Fruit fly (Drosophila melanogaster) whole organism, embryonic: ENCODE results near the gene Lipt2.

ENCODE experiments used
- Abd-B ChIP-seq: fragments of 200-800 bp; sonication (Bioruptor generic); optimal IDR thresholded peaks from 2 replicates; lab custom pipeline; 2018; ENCODE audit warnings: missing biosample characterization, mild to moderate bottlenecking, missing genetic modification characterization, moderate library complexity
- BEAF-32 ChIP-seq: fragments of 200-800 bp; sonication (Bioruptor generic); optimal IDR thresholded peaks from 3 replicates; lab custom pipeline; 2017; ENCODE audit warnings: missing biosample characterization, missing genetic modification characterization, mild to moderate bottlenecking, moderate library complexity, missing genetic modification reagents
- CG10147 ChIP-seq: fragments of 200-800 bp; sonication (Bioruptor generic); optimal IDR thresholded peaks from 2 replicates; lab custom pipeline; 2019; ENCODE audit warnings: missing biosample characterization, mild to moderate bottlenecking, missing genetic modification characterization, moderate library complexity
- CG10209 ChIP-seq: fragments of 200-800 bp; sonication (Bioruptor generic); optimal IDR thresholded peaks from 3 replicates; lab custom pipeline; 2017; ENCODE audit warnings: missing biosample characterization, mild to moderate bottlenecking, missing genetic modification characterization, missing genetic modification reagents
- CG12391 ChIP-seq: fragments of 200-800 bp; sonication (Bioruptor generic); optimal IDR thresholded peaks from 3 replicates; lab custom pipeline; 2018; ENCODE audit warnings: missing biosample characterization, mild to moderate bottlenecking, missing genetic modification characterization, moderate library complexity
- CG12659 ChIP-seq: fragments of 200-800 bp; sonication (Bioruptor generic); optimal IDR thresholded peaks from 3 replicates; lab custom pipeline; 2017; ENCODE audit warnings: mild to moderate bottlenecking, missing biosample characterization, missing genetic modification reagents, missing genetic modification characterization
- CG14441 ChIP-seq: fragments of 200-800 bp; sonication (Bioruptor generic); IDR thresholded peaks from 2 replicates; pipeline ENCODE4 v1.3.6; 2022; ENCODE audit warnings: missing biosample characterization, missing genetic modification characterization
- CG14860 ChIP-seq: fragments of 200-800 bp; sonication (Bioruptor generic); IDR thresholded peaks from 3 replicates; pipeline ENCODE4 v1.3.6; 2022; ENCODE audit warnings: missing biosample characterization, missing genetic modification characterization; ENCODE audit not compliant: partially characterized antibody
- CG15601 ChIP-seq: fragments of 200-800 bp; sonication (Bioruptor generic); optimal IDR thresholded peaks from 3 replicates; lab custom pipeline; 2019; ENCODE audit warnings: missing biosample characterization, mild to moderate bottlenecking, missing genetic modification characterization, moderate library complexity
- CG1602 ChIP-seq: fragments of 200-800 bp; sonication (Bioruptor generic); optimal IDR thresholded peaks from 3 replicates; lab custom pipeline; 2016; ENCODE audit warnings: missing biosample characterization, missing genetic modification characterization
- CG16813 ChIP-seq: fragments of 200-800 bp; sonication (Bioruptor generic); IDR thresholded peaks from 3 replicates; pipeline ENCODE4 v1.3.6; 2022; ENCODE audit warnings: missing biosample characterization, missing genetic modification characterization; ENCODE audit not compliant: partially characterized antibody
- CG16815 ChIP-seq: fragments of 200-800 bp; sonication (Bioruptor generic); optimal IDR thresholded peaks from 3 replicates; lab custom pipeline; 2017; ENCODE audit warnings: missing biosample characterization, mild to moderate bottlenecking, missing genetic modification characterization
- CG17802 ChIP-seq: fragments of 200-800 bp; sonication (Bioruptor generic); optimal IDR thresholded peaks from 2 replicates; lab custom pipeline; 2018; ENCODE audit warnings: missing biosample characterization, mild to moderate bottlenecking, missing genetic modification characterization, moderate library complexity
- CG2199 ChIP-seq: fragments of 200-800 bp; sonication (Bioruptor generic); IDR thresholded peaks from 3 replicates; pipeline ENCODE4 v1.3.6; 2022; ENCODE audit warnings: missing biosample characterization, missing genetic modification characterization
- CG30403 ChIP-seq: fragments of 200-800 bp; sonication (Bioruptor generic); optimal IDR thresholded peaks from 3 replicates; lab custom pipeline; 2016; ENCODE audit warnings: missing biosample characterization, missing genetic modification characterization
- CG42726 ChIP-seq: fragments of 200-800 bp; sonication (Bioruptor generic); IDR thresholded peaks from 2 replicates; pipeline ENCODE4 v1.3.6; 2022; ENCODE audit warnings: missing biosample characterization, missing genetic modification characterization; ENCODE audit not compliant: partially characterized antibody
- CG7357 ChIP-seq: fragments of 200-800 bp; sonication (Bioruptor generic); IDR thresholded peaks from 3 replicates; pipeline ENCODE4 v1.3.6; 2022; ENCODE audit warnings: missing biosample characterization, missing genetic modification characterization
- CG7839 ChIP-seq: fragments of 200-800 bp; sonication (Bioruptor generic); optimal IDR thresholded peaks from 3 replicates; lab custom pipeline; 2018; ENCODE audit warnings: missing biosample characterization, mild to moderate bottlenecking, missing genetic modification characterization, moderate library complexity
- CG7987 ChIP-seq: fragments of 200-800 bp; sonication (Bioruptor generic); optimal IDR thresholded peaks from 2 replicates; lab custom pipeline; 2018; ENCODE audit warnings: missing biosample characterization, mild to moderate bottlenecking, missing genetic modification characterization, moderate library complexity
- CG8281 ChIP-seq: fragments of 200-800 bp; sonication (Bioruptor generic); optimal IDR thresholded peaks from 2 replicates; lab custom pipeline; 2018; ENCODE audit warnings: missing biosample characterization, mild to moderate bottlenecking, missing genetic modification characterization, moderate library complexity
- CG8359 ChIP-seq: fragments of 200-800 bp; sonication (Bioruptor generic); optimal IDR thresholded peaks from 2 replicates; lab custom pipeline; 2017; ENCODE audit warnings: missing biosample characterization, mild to moderate bottlenecking, missing genetic modification characterization, borderline replicate concordance
- CG8924 ChIP-seq: fragments of 200-800 bp; optimal IDR thresholded peaks from 3 replicates; lab custom pipeline; 2019; ENCODE audit warnings: missing biosample characterization, mild to moderate bottlenecking, missing genetic modification characterization, moderate library complexity
- CG8944 ChIP-seq: fragments of 200-800 bp; sonication (Bioruptor generic); optimal IDR thresholded peaks from 3 replicates; lab custom pipeline; 2016; ENCODE audit warnings: missing biosample characterization, missing genetic modification characterization
- CG9215 ChIP-seq: fragments of 200-800 bp; sonication (Bioruptor generic); IDR thresholded peaks from 2 replicates; pipeline ENCODE4 v1.3.6; 2022; ENCODE audit warnings: missing biosample characterization, missing genetic modification characterization
- CG9817 ChIP-seq: fragments of 200-800 bp; sonication (Bioruptor generic); optimal IDR thresholded peaks from 2 replicates; lab custom pipeline; 2018; ENCODE audit warnings: missing biosample characterization, mild to moderate bottlenecking, missing genetic modification characterization, moderate library complexity
- CoRest ChIP-seq: fragments of 200-800 bp; sonication (Bioruptor generic); optimal IDR thresholded peaks from 3 replicates; lab custom pipeline; 2018; ENCODE audit warnings: missing biosample characterization, mild to moderate bottlenecking, missing genetic modification characterization, moderate library complexity
- Dad ChIP-seq: fragments of 200-800 bp; sonication (Bioruptor generic); optimal IDR thresholded peaks from 3 replicates; lab custom pipeline; 2016; ENCODE audit warnings: missing biosample characterization, missing genetic modification characterization
- Drgx ChIP-seq: fragments of 200-800 bp; sonication (Bioruptor generic); IDR thresholded peaks from 2 replicates; pipeline ENCODE4 v1.3.6; 2022; ENCODE audit warnings: missing biosample characterization, missing genetic modification characterization
- Ets65A ChIP-seq: fragments of 200-800 bp; sonication (Bioruptor generic); peaks from one replicate; lab custom pipeline; 2016; ENCODE audit warnings: missing biosample characterization, missing genetic modification characterization
- HLH3B ChIP-seq: fragments of 200-800 bp; sonication (Bioruptor generic); IDR thresholded peaks from 2 replicates; pipeline ENCODE4 v1.3.6; 2022; ENCODE audit warnings: missing biosample characterization, missing genetic modification characterization
- Med ChIP-seq: fragments of 200-800 bp; sonication (Bioruptor generic); peaks from one replicate; lab custom pipeline; 2016; ENCODE audit warnings: missing biosample characterization, missing genetic modification characterization, mild to moderate bottlenecking, inconsistent platforms, moderate library complexity
- Oaz ChIP-seq: fragments of 200-800 bp; sonication (Bioruptor generic); IDR thresholded peaks from 2 replicates; pipeline ENCODE4 v1.3.6; 2022; ENCODE audit warnings: missing biosample characterization, missing genetic modification characterization
- Rfx ChIP-seq: fragments of 200-800 bp; sonication (Bioruptor generic); IDR thresholded peaks from 2 replicates; pipeline ENCODE4 v1.3.6; 2022; ENCODE audit warnings: missing biosample characterization, missing genetic modification characterization
- Sin3A ChIP-seq: fragments of >200 bp; optimal IDR thresholded peaks from 2 replicates; lab custom pipeline; 2018
- Sry-β ChIP-seq: fragments of 200-800 bp; sonication (Bioruptor generic); optimal IDR thresholded peaks from 2 replicates; lab custom pipeline; 2018; ENCODE audit warnings: missing biosample characterization, mild to moderate bottlenecking, missing genetic modification characterization, moderate library complexity
- TFAM ChIP-seq: fragments of 200-800 bp; sonication (Bioruptor generic); optimal IDR thresholded peaks from 2 replicates; lab custom pipeline; 2017; ENCODE audit warnings: missing biosample characterization, missing genetic modification characterization, inconsistent platforms
- ci ChIP-seq: fragments of 200-800 bp; sonication (Bioruptor generic); IDR thresholded peaks from 3 replicates; pipeline ENCODE4 v1.3.6; 2022; ENCODE audit warnings: missing biosample characterization, missing genetic modification characterization
- crp ChIP-seq, 2 experiments: fragments of 200-800 bp; sonication (Bioruptor generic); optimal IDR thresholded peaks; 2 replicates in 1 of 2; 3 replicates in 1 of 2; lab custom pipeline; 2017; ENCODE audit warnings: missing biosample characterization in 2 of 2, missing genetic modification characterization in 2 of 2, mild to moderate bottlenecking in 1 of 2, moderate library complexity in 1 of 2
- ftz-f1 ChIP-seq: fragments of 200-800 bp; sonication (Bioruptor generic); optimal IDR thresholded peaks from 2 replicates; lab custom pipeline; 2016; ENCODE audit warnings: missing biosample characterization, missing genetic modification characterization
- ham ChIP-seq: fragments of 200-800 bp; sonication (Bioruptor generic); IDR thresholded peaks from 2 replicates; pipeline ENCODE4 v1.3.6; 2022; ENCODE audit warnings: missing biosample characterization, missing genetic modification characterization
- hbn ChIP-seq: fragments of 200-800 bp; sonication (Bioruptor generic); IDR thresholded peaks from 2 replicates; pipeline ENCODE4 v1.3.6; 2022; ENCODE audit warnings: missing biosample characterization, missing genetic modification characterization; ENCODE audit not compliant: partially characterized antibody
- pfk ChIP-seq: fragments of 200-800 bp; sonication (Bioruptor generic); optimal IDR thresholded peaks from 2 replicates; lab custom pipeline; 2018; ENCODE audit warnings: missing biosample characterization, mild to moderate bottlenecking, missing genetic modification characterization, moderate library complexity
- prd ChIP-seq, 3 experiments: fragments of >200 bp in 2 of 3; fragments of 200-800 bp in 1 of 3; sonication (Bioruptor generic) in 1 of 3; optimal IDR thresholded peaks in 2 of 3; IDR thresholded peaks in 1 of 3; 2 replicates in 2 of 3; 3 replicates in 1 of 3; pipeline versions ENCODE4 v1.3.6 to Lab custom; 2017 to 2022; ENCODE audit warnings: missing biosample characterization in 1 of 3, missing genetic modification characterization in 1 of 3
- sens ChIP-seq: fragments of 200-800 bp; sonication (Bioruptor generic); peaks from one replicate; lab custom pipeline; 2016; ENCODE audit warnings: missing biosample characterization, missing genetic modification characterization
- sug ChIP-seq: fragments of 200-800 bp; optimal IDR thresholded peaks from 2 replicates; lab custom pipeline; 2019; ENCODE audit warnings: missing biosample characterization, mild to moderate bottlenecking, missing genetic modification characterization, moderate library complexity
- tx ChIP-seq: fragments of 200-800 bp; sonication (Bioruptor generic); optimal IDR thresholded peaks from 2 replicates; lab custom pipeline; 2016; ENCODE audit warnings: missing biosample characterization, missing genetic modification characterization
- unc-4 ChIP-seq: fragments of 200-800 bp; sonication (Bioruptor generic); IDR thresholded peaks from 2 replicates; pipeline ENCODE4 v1.3.6; 2022; ENCODE audit warnings: missing biosample characterization, missing genetic modification characterization; ENCODE audit not compliant: partially characterized antibody

Lipt2 gene

dm6 chr3R:4399810-4400496, 37.2 kb downstream of the Lipt2 start (continued):
- TF ChIP-seq CG8281 (tag; lab: Kevin White, UChicago), result no peak
- peak; percentile 14 for TF ChIP-seq Sry-β (GFP tag; lab: Kevin White, UChicago)
- TF ChIP-seq hbn (GFP tag; lab: Robert Waterston, UW), result 0 out of 2 replicates have a peak, but pooled peaks have one; percentile 46
- no peak for TF ChIP-seq Drgx
- TF ChIP-seq BEAF-32, result peak; percentile 55
- TF ChIP-seq sens (GFP tag; lab: Kevin White, UChicago), result peak; percentile 49
- TF ChIP-seq CG9817 (tag; lab: Kevin White, UChicago), result peak; percentile 5
- no peak for TF ChIP-seq CG2199 (GFP tag; lab: Robert Waterston, UW)
- TF ChIP-seq CG8359 (GFP tag; lab: Kevin White, UChicago), result no peak
- TF ChIP-seq Dad (GFP tag; lab: Kevin White, UChicago), result no peak
- peak; percentile 20 for TF ChIP-seq CG10147 (GFP tag; lab: Kevin White, UChicago)
- peak; percentile 7; the same call in 1 of the 2 replicates for TF ChIP-seq HLH3B (GFP tag; lab: Robert Waterston, UW)
- peak; percentile 44 for TF ChIP-seq CG30403 (GFP tag; lab: Kevin White, UChicago)
- peak; percentile 8 for TF ChIP-seq pfk (GFP tag; lab: Kevin White, UChicago)
- peak; percentile 45 for TF ChIP-seq CG7839
- TF ChIP-seq CG7987 (GFP tag; lab: Kevin White, UChicago), result no peak
- no peak for TF ChIP-seq CG14441
- no peak for TF ChIP-seq ftz-f1
- TF ChIP-seq prd (optimal IDR thresholded peaks at IDR 0.05; lab: Kevin White, UChicago), result no peak
- TF ChIP-seq prd (GFP tag; IDR thresholded peaks at IDR 0.05; lab: Robert Waterston, UW), result peak; percentile 48; the same call in 2 of the 3 replicates
- TF ChIP-seq Med (GFP tag; lab: Kevin White, UChicago), result peak; percentile 23
- peak; percentile 24 for TF ChIP-seq CG1602 (GFP tag; lab: Kevin White, UChicago)
- TF ChIP-seq TFAM (GFP tag; lab: Kevin White, UChicago), result no peak
- TF ChIP-seq Sin3A, result peak; percentile 4
- TF ChIP-seq CG16813, result peak; percentile 26; the same call in 1 of the 3 replicates
- TF ChIP-seq CG12659 (GFP tag; lab: Kevin White, UChicago), result peak; percentile 52
- 0 out of 2 replicates have a peak, but pooled peaks have one; percentile 44 for TF ChIP-seq CG42726 (GFP tag; lab: Robert Waterston, UW)
- TF ChIP-seq CG16815 (GFP tag; lab: Kevin White, UChicago), result peak; percentile 40
- peak; percentile 49; the same call in 1 of the 2 replicates for TF ChIP-seq Rfx
- TF ChIP-seq CG17802 (tag; lab: Kevin White, UChicago), result peak; percentile 98
- peak in 1 of 2 experiments; percentile 64 for TF ChIP-seq crp (GFP tag; optimal IDR thresholded peaks at IDR 0.05; lab: Kevin White, UChicago)
- peak; percentile 31; the same call in 1 of the 3 replicates for TF ChIP-seq ci (GFP tag; lab: Robert Waterston, UW)
- peak; percentile 75 for TF ChIP-seq Ets65A (GFP tag; lab: Kevin White, UChicago)
- peak; percentile 18 for TF ChIP-seq CG10209 (GFP tag; lab: Kevin White, UChicago)
- peak; percentile 7 for TF ChIP-seq CG8924
- TF ChIP-seq Abd-B (GFP tag; lab: Kevin White, UChicago), result peak; percentile 60
- no peak for TF ChIP-seq tx (GFP tag; lab: Kevin White, UChicago)
- TF ChIP-seq Oaz (GFP tag; lab: Robert Waterston, UW), result no peak
- 0 out of 2 replicates have a peak, but pooled peaks have one; percentile 26 for TF ChIP-seq CG9215
- peak; percentile 12 for TF ChIP-seq CG15601 (tag; lab: Kevin White, UChicago)
- peak; percentile 48 for TF ChIP-seq CG12391 (tag; lab: Kevin White, UChicago)
- TF ChIP-seq unc-4 (GFP tag; lab: Robert Waterston, UW), result peak; percentile 24; the same call in 1 of the 2 replicates
- TF ChIP-seq CG7357, result peak; percentile 96
- TF ChIP-seq CoRest (tag; lab: Kevin White, UChicago), result peak; percentile 62
- no peak for TF ChIP-seq ham (GFP tag; lab: Robert Waterston, UW)
- no peak for TF ChIP-seq CG14860 (GFP tag; lab: Robert Waterston, UW)
- TF ChIP-seq CG8944, result no peak
- TF ChIP-seq sug, result peak; percentile 36
